Fruit fly (Drosophila melanogaster): ENCODE data around the gene vrs.

Gene vrs

DNA sequence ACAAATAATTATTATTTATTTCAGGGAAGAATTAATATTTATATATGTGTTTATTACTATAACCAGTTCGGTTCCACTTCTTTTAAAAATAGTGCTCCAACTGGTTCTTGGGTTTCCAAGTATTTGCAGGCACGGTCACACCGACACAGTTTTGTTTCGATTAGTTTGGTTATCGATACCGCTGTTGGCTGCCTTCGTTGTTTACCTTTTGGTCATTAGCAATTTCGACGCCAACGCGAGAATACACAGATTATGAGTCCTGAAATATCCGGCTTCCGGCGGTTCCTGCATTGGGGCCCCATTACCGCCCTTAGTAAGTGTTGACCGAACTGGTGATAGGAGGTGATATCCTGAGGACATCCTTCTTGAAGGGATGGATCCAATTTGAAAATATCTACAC lies 39.3 kb upstream of the vrs start, which contains the start of gene CG5196 (continued):
- TF ChIP-seq CG6654 (GFP tag; optimal IDR thresholded peaks at IDR 0.05) = peak; percentile 95
- TF ChIP-seq MBD-R2 (GFP tag; IDR thresholded peaks at IDR 0.05) = peak; percentile 95
- TF ChIP-seq kni (GFP tag; optimal IDR thresholded peaks at IDR 0.05) = peak; percentile 34
- no peak for TF ChIP-seq mirr (GFP tag; optimal IDR thresholded peaks at IDR 0.05)
- TF ChIP-seq CG13287 (GFP tag; IDR thresholded peaks at IDR 0.05; ENCODE audit: partially characterized antibody) = peak; percentile 84
- TF ChIP-seq CG12219 (GFP tag; optimal IDR thresholded peaks at IDR 0.05) = no peak
- TF ChIP-seq CHES-1-like (GFP tag; optimal IDR thresholded peaks at IDR 0.05) = peak; percentile 40
- no peak for TF ChIP-seq CG8388 (GFP tag; optimal IDR thresholded peaks at IDR 0.05)
- TF ChIP-seq CG30020 (tag; optimal IDR thresholded peaks at IDR 0.05) = peak; percentile 61
- peak; percentile 49 for TF ChIP-seq Lhr (GFP tag; optimal IDR thresholded peaks at IDR 0.05)
- TF ChIP-seq Oli (tag; optimal IDR thresholded peaks at IDR 0.05) = no peak
- TF ChIP-seq CG3281 (GFP tag; optimal IDR thresholded peaks at IDR 0.05) = no peak
- peak; percentile 49 for TF ChIP-seq Med (GFP tag)
- no peak for TF ChIP-seq crol (GFP tag; IDR thresholded peaks at IDR 0.05)
- no peak for TF ChIP-seq HHEX (GFP tag; optimal IDR thresholded peaks at IDR 0.05)
- TF ChIP-seq twi (tag; optimal IDR thresholded peaks at IDR 0.05) = no peak
- TF ChIP-seq NfI (GFP tag; optimal IDR thresholded peaks at IDR 0.05) = peak; percentile 30
- TF ChIP-seq CG2120 (GFP tag; optimal IDR thresholded peaks at IDR 0.05) = peak; percentile 23
- peak; percentile 81 for TF ChIP-seq HmgZ (tag; optimal IDR thresholded peaks at IDR 0.05)
- no peak for TF ChIP-seq CG6254 (GFP tag; optimal IDR thresholded peaks at IDR 0.05)
- TF ChIP-seq pb (GFP tag; optimal IDR thresholded peaks at IDR 0.05) = peak; percentile 26
- peak; percentile 85 for TF ChIP-seq MESR4 (GFP tag; optimal IDR thresholded peaks at IDR 0.05)
- TF ChIP-seq CoRest (tag; optimal IDR thresholded peaks at IDR 0.05) = peak; percentile 5
- TF ChIP-seq her (GFP tag; optimal IDR thresholded peaks at IDR 0.05) = peak; percentile 13
- peak; percentile 87 for TF ChIP-seq E2f2 (GFP tag; IDR thresholded peaks at IDR 0.05)
- no peak; the same call in 2 of the 3 replicates for TF ChIP-seq ci (GFP tag; IDR thresholded peaks at IDR 0.05)
- peak; percentile 26; the same call in 1 of the 2 replicates for TF ChIP-seq Rfx (GFP tag; IDR thresholded peaks at IDR 0.05)
- peak; percentile 66 for TF ChIP-seq lbe (GFP tag; optimal IDR thresholded peaks at IDR 0.05)
- peak; percentile 20 for TF ChIP-seq gsb-n (tag; optimal IDR thresholded peaks at IDR 0.05)
- TF ChIP-seq Xrp1 (GFP tag; IDR thresholded peaks at IDR 0.05) = 0 out of 2 replicates have a peak, but pooled peaks have one; percentile 12
- peak; percentile 36; the same call in 1 of the 2 replicates for TF ChIP-seq Adf1 (GFP tag; IDR thresholded peaks at IDR 0.05)
- TF ChIP-seq bcd (GFP tag; optimal IDR thresholded peaks at IDR 0.05) = no peak
- TF ChIP-seq ttk (GFP tag; IDR thresholded peaks at IDR 0.05) = no peak
- peak; percentile 47 for TF ChIP-seq bigmax (GFP tag; optimal IDR thresholded peaks at IDR 0.05)
- no peak for TF ChIP-seq CG12071 (GFP tag; optimal IDR thresholded peaks at IDR 0.05)
- TF ChIP-seq CG1602 (GFP tag; optimal IDR thresholded peaks at IDR 0.05) = no peak
- TF ChIP-seq Side (GFP tag; optimal IDR thresholded peaks at IDR 0.05) = no peak
- TF ChIP-seq Dref (GFP tag; IDR thresholded peaks at IDR 0.05) = peak; percentile 93
- TF ChIP-seq zfh1 (GFP tag; IDR thresholded peaks at IDR 0.05) = 0 out of 3 replicates have a peak, but pooled peaks have one; percentile 27
- TF ChIP-seq Doc2 (GFP tag; IDR thresholded peaks at IDR 0.05) = no peak
- no peak for TF ChIP-seq CG8478 (optimal IDR thresholded peaks at IDR 0.05)
- peak; percentile 9 for TF ChIP-seq wek (GFP tag; optimal IDR thresholded peaks at IDR 0.05)
- TF ChIP-seq kah (GFP tag; optimal IDR thresholded peaks at IDR 0.05) = peak; percentile 17
- TF ChIP-seq stwl (tag; optimal IDR thresholded peaks at IDR 0.05) = peak; percentile 94
- peak; percentile 77 for TF ChIP-seq bbx (GFP tag; IDR thresholded peaks at IDR 0.05; ENCODE audit: partially characterized antibody)
- no peak for TF ChIP-seq CG1792 (GFP tag; optimal IDR thresholded peaks at IDR 0.05)
- peak; percentile 45; the same call in 1 of the 2 replicates for TF ChIP-seq CG16779 (GFP tag; IDR thresholded peaks at IDR 0.05)
- no peak for TF ChIP-seq CG2202 (tag; optimal IDR thresholded peaks at IDR 0.05)
- no peak for TF ChIP-seq lov (optimal IDR thresholded peaks at IDR 0.05)
- 0 out of 3 replicates have a peak, but pooled peaks have one; percentile 16 for TF ChIP-seq lov (GFP tag; IDR thresholded peaks at IDR 0.05)
- TF ChIP-seq phol (tag; optimal IDR thresholded peaks at IDR 0.05) = no peak
